Worm (Caenorhabditis elegans) whole organism, early embryonic: Measurements from ENCODE around the gene dpy-1.

Experiments
- ama-1 ChIP-seq: fragments of 150-350 bp; optimal IDR thresholded peaks from 2 replicates; lab custom pipeline; 2014
- ets-7 ChIP-seq: sonication (generic microtip); optimal IDR thresholded peaks from 2 replicates; lab custom pipeline; 2016; ENCODE audit warnings: missing genotype, missing genetic modification characterization, missing compliant biosample characterization
- flt-1 ChIP-seq: fragments of 200-800 bp; sonication (Bioruptor generic); IDR thresholded peaks from 2 replicates; pipeline ENCODE4 v1.3.6; 2022; ENCODE audit warnings: missing genetic modification characterization, missing compliant biosample characterization
- pes-1 ChIP-seq: fragments of 200-800 bp; sonication (Bioruptor generic); IDR thresholded peaks from 2 replicates; pipeline ENCODE4 v1.3.6; 2022; ENCODE audit warnings: missing genetic modification reagents, missing genetic modification characterization, missing compliant biosample characterization
- scrt-1 ChIP-seq: fragments of 200-800 bp; sonication (Bioruptor generic); IDR thresholded peaks from 2 replicates; pipeline ENCODE4 v1.3.6; 2022; ENCODE audit warnings: missing genetic modification characterization, missing compliant biosample characterization
- tbx-37 ChIP-seq: fragments of 200-800 bp; sonication (Bioruptor generic); conservative IDR thresholded peaks from 2 replicates; pipeline ENCODE4 v1.3.6; 2022; ENCODE audit warnings: missing genetic modification reagents, missing genetic modification characterization, missing compliant biosample characterization
- tra-4 ChIP-seq: sonication (generic microtip); optimal IDR thresholded peaks from 2 replicates; lab custom pipeline; 2017; ENCODE audit warnings: missing genetic modification characterization, missing compliant biosample characterization

DNA sequence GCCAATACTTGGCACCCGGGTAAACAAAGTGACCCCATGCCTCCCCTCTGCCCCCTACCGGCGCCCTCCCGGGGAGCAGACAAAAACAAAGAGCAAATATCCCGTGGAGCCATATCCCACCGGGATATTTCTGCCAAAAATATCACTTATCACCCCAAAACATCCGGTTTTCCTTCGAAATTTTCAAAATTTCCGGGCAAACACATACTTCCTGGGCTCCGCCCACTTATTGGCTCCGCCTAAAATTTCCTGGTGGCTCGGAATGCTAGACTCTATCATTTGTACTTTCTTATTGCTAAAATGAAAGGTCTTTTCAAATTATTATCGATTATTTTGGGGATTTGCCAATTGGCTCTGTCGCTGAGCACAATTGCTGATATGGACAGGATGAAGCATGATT is 42.1 kb downstream of the dpy-1 start, which contains the start of gene Y39A3B.1:
- no peak for TF ChIP-seq scrt-1
- TF ChIP-seq ama-1 (lab: Kevin White, UChicago) = no peak
- no peak for TF ChIP-seq tra-4 (tag; lab: Kevin White, UChicago)
- TF ChIP-seq flt-1 (GFP tag; lab: Robert Waterston, UW) = no peak
- no peak for TF ChIP-seq ets-7 (tag; lab: Kevin White, UChicago)
- no peak for TF ChIP-seq tbx-37
- TF ChIP-seq pes-1 (GFP tag; lab: Robert Waterston, UW) = no peak
